Fruit fly (Drosophila melanogaster): Measurements from ENCODE around the gene Gss1.

DNA sequence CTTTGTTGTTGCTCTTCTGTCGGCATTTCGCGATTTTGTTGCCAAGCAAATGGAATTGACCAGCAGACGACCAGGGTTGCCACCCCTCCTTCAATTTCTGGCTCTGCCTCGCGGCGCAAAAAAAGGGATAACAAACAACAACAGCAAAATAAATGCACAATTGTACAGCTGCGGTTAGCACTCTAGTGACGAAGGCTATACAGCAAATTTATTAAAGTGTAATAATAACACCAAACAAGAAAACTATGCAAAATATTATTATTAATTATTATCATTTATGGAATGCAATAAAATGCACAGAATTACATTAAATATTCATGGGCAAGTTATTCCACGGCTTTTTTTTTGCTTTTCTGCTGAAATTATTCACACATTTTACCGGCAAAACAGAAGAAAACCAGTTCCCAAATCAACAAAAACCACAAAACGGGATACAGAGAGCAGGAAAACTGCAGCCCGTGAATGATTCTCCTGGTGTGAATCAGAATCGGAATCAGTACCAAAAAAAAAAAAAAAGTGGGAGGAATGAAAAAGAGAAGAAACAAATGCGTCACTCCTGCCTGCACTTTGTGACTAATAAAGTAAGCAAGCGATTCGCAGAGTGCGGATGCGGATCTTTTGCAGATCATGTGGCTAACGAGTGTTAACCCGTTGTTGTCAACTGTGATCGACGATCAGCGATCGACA lies 10.0 kb upstream of the Gss1 start:
- TF ChIP-seq Eip93F (GFP tag; optimal IDR thresholded peaks at IDR 0.05) (peak; percentile 77), CG9139 (GFP tag; optimal IDR thresholded peaks at IDR 0.05) (peak; percentile 57), CG1621 (tag; optimal IDR thresholded peaks at IDR 0.05) (peak; percentile 54), Hr39 (GFP tag; optimal IDR thresholded peaks at IDR 0.05) (peak; percentile 51), vri (GFP tag; optimal IDR thresholded peaks at IDR 0.05) (peak; percentile 25), CG6163 (GFP tag; IDR thresholded peaks at IDR 0.05) (peak; percentile 58), Ets96B (tag; optimal IDR thresholded peaks at IDR 0.05) (peak; percentile 41), CG32006 (GFP tag; optimal IDR thresholded peaks at IDR 0.05) (peak; percentile 73), achi (GFP tag; optimal IDR thresholded peaks at IDR 0.05) (peak; percentile 38), spab (GFP tag; optimal IDR thresholded peaks at IDR 0.05) (peak; percentile 26), CG6276 (GFP tag; optimal IDR thresholded peaks at IDR 0.05) (peak; percentile 5), CG3032 (tag; optimal IDR thresholded peaks at IDR 0.05) (peak; percentile 48), CG6854 (GFP tag; optimal IDR thresholded peaks at IDR 0.05) (no peak)
